Worm (Caenorhabditis elegans) whole organism, midembryonic: Measurements from ENCODE around the gene epn-1.

ENCODE experiments used
- T22C8.4 ChIP-seq: fragments of 200-800 bp; sonication (Bioruptor generic); IDR thresholded peaks from 2 replicates; pipeline ENCODE4 v1.3.6; 2022; ENCODE audit warnings: missing genetic modification characterization, missing compliant biosample characterization
- cog-1 ChIP-seq: sonication (generic microtip); optimal IDR thresholded peaks from 2 replicates; lab custom pipeline; 2016; ENCODE audit warnings: missing genetic modification characterization, missing compliant biosample characterization
- flt-1 ChIP-seq: fragments of 200-800 bp; sonication (Bioruptor generic); IDR thresholded peaks from 2 replicates; pipeline ENCODE4 v1.3.6; 2022; ENCODE audit warnings: missing genetic modification characterization, missing compliant biosample characterization
- klf-2 ChIP-seq: fragments of 200-800 bp; sonication (Bioruptor generic); conservative IDR thresholded peaks from 2 replicates; pipeline ENCODE4 v1.3.6; 2022; ENCODE audit warnings: missing genetic modification reagents, missing genetic modification characterization, missing compliant biosample characterization
- med-1 ChIP-seq: sonication (generic microtip); optimal IDR thresholded peaks from 2 replicates; lab custom pipeline; 2017; ENCODE audit warnings: missing genetic modification characterization, mild to moderate bottlenecking, missing compliant biosample characterization, antibody characterized with exemption, missing genetic modification reagents; ENCODE audit not compliant: insufficient read depth
- ref-1 ChIP-seq: fragments of 200-800 bp; sonication (Bioruptor generic); conservative IDR thresholded peaks from 2 replicates; pipeline ENCODE4 v1.3.6; 2022; ENCODE audit warnings: missing genetic modification reagents, missing genetic modification characterization, missing compliant biosample characterization
- tab-1 ChIP-seq: fragments of 200-800 bp; sonication (Bioruptor generic); IDR thresholded peaks from 2 replicates; pipeline ENCODE4 v1.3.6; 2022; ENCODE audit warnings: missing genetic modification characterization, missing compliant biosample characterization
- ztf-23 ChIP-seq: fragments of 200-800 bp; sonication (Bioruptor generic); IDR thresholded peaks from 2 replicates; pipeline ENCODE4 v1.3.6; 2022; ENCODE audit warnings: missing genetic modification reagents, missing genetic modification characterization, missing compliant biosample characterization
- ztf-29 ChIP-seq: fragments of 200-800 bp; sonication (Bioruptor generic); IDR thresholded peaks from 2 replicates; pipeline ENCODE4 v1.3.6; 2022; ENCODE audit warnings: missing genetic modification reagents, missing genetic modification characterization, missing compliant biosample characterization

The epn-1 gene

DNA sequence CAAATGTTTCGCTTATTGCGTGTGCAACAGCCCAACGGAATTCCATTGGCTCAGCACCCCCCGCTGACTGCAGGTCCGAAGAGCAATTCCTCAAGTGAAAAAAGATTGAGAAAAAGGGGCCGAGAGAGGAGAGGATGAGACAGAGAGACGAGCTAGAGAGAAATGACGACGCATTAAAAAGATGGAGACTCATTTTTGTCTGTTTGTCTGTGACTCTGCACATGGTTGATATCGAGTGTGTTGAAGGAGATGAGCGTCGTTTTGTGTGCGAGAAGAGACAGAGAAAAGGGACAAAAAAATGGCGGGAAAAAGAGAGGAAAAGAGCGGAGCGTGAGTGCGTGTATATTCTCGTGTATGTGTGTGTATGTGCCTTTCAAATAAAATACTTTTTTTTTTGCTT is 22.7 kb upstream of the epn-1 start:
- no peak for TF ChIP-seq klf-2
- 0 out of 2 replicates have a peak, but pooled peaks have one; percentile 7 for TF ChIP-seq ztf-29 (GFP tag; lab: Robert Waterston, UW)
- TF ChIP-seq cog-1: peak; percentile 75
- TF ChIP-seq tab-1 (GFP tag; lab: Robert Waterston, UW): no peak
- no peak for TF ChIP-seq med-1
- no peak for TF ChIP-seq ref-1
- TF ChIP-seq ztf-23 (GFP tag; lab: Robert Waterston, UW): 0 out of 2 replicates have a peak, but pooled peaks have one; percentile 42
- TF ChIP-seq flt-1: peak; percentile 47; the same call in 1 of the 2 replicates
- no peak for TF ChIP-seq T22C8.4

DNA sequence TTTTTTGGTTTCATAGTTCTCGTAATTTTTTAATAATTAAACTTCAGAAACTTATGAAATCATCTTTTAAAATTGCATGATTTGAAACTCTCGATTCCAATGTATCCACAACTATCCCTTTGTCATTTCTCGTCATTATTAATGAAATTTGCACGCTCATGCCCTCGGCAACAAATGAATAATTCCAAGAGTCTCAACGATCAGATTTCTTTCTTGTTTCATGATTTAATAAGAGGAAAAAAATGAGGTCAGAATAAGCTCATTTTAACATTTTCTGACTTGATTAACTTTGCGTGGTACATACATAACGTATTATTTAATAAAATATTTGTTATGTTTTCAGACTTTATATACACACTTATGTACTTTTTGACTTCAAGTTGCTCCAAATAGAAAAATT is 20.0 kb upstream of the epn-1 start:
- TF ChIP-seq T22C8.4 (no peak), ztf-23 (GFP tag; lab: Robert Waterston, UW) (no peak), ref-1 (no peak), klf-2 (no peak), tab-1 (GFP tag; lab: Robert Waterston, UW) (no peak), cog-1 (no peak), med-1 (no peak), ztf-29 (GFP tag; lab: Robert Waterston, UW) (no peak), flt-1 (no peak)

DNA sequence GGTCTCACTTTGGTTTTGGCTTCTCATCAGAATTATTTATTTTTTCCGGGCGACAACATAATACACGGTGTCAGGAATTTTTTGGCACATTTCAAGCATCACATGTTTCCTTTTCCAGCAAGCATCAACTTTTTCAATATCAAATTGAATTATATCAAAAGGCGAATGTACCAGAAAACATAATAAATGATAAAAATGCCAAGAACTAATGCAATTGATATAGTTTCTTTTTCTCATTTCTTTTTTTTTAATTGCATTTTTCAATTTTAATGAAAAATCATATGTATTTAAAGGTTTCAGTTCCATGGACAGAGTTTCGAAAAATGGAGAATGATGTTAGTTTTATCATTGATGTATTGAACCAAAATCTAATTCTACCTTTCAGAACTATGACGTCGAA is 13.2 kb upstream of the epn-1 start, which contains the start of gene dpf-2:
Gene dpf-2 (plus strand): TSS at position 301 of the 400 bp plus-strand sequence.
- TF ChIP-seq ref-1 (no peak), ztf-23 (GFP tag; lab: Robert Waterston, UW) (no peak), ztf-29 (GFP tag; lab: Robert Waterston, UW) (no peak), flt-1 (no peak)

DNA sequence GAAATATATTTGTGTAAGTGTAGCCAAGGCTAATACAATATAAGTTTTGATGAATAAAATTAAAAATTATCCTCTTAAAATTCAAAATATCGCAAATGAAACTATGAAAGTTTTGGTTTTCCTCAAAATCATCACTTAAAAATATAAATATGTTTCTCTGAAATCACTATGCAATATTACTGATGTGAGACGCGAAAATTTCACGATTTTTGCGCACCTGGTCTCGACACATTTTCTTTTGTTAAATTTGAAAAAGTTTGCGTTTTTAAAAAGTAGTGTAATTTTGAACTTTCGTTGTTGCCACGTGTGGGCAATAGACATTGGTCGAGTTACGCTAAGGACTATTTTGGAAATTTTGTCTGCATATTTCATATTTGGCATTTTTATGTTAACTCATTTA is 10.5 kb upstream of the epn-1 start:
- TF ChIP-seq flt-1 (no peak), med-1 (no peak), klf-2 (no peak), ztf-29 (GFP tag; lab: Robert Waterston, UW) (no peak), T22C8.4 (no peak), tab-1 (GFP tag; lab: Robert Waterston, UW) (no peak), ztf-23 (GFP tag; lab: Robert Waterston, UW) (no peak), ref-1 (no peak), cog-1 (no peak)

DNA sequence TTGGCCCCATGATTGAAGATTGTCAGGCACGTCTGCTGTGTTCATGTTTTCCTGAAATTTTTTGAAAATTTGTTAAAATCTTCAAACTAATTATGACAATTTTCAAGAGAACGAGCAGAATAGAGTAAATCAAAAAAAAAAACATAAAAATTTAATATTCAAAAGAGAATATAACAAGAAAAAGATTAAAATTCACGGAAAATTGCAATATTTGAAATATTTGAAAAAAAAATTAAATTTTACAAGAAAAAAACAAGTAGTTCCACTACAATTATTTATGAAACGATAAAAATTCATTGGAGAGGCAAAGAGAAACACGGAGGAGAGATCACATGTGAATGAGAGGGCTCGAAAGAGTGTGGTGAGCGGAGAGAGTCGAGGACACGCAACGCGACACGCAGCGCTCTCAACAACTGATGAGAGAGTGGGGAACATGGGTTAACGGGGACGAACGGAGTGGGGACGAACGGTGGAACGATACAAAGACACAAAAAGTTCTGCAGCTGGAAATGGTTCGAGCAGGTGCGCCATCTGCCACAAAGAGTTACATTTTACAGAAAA is 6.3 kb upstream of the epn-1 start, which contains the start of gene mbk-1:
Gene mbk-1 (minus strand): TSS at position 51 of the 561 bp plus-strand sequence.
- TF ChIP-seq med-1 (no peak), tab-1 (GFP tag; lab: Robert Waterston, UW) (no peak), cog-1 (peak; percentile 65), ztf-23 (GFP tag; lab: Robert Waterston, UW) (no peak)

DNA sequence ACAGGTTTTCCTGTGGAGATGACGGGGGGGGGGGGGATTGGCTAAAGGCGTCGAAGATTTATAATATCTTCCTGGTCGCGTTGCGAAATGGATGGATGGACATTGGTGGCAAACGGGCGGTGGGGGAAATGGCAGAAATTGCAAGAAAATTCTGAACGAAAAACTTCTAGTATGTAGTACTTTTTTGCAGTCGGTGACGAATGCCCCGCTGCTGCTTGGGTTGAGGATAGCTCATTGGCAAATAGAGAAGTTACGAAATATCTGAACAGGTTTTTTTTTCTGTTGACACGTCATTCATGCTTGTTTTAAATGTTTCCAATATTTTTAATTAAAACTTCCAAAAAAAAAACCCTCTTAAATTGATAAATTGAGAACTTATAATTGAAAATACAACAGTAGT is 1.2 kb upstream of the epn-1 start:
- TF ChIP-seq tab-1 (GFP tag; lab: Robert Waterston, UW) (no peak), med-1 (no peak), ztf-29 (GFP tag; lab: Robert Waterston, UW) (no peak), ztf-23 (GFP tag; lab: Robert Waterston, UW) (no peak), klf-2 (no peak), flt-1 (no peak), cog-1 (no peak), ref-1 (no peak), T22C8.4 (no peak)

DNA sequence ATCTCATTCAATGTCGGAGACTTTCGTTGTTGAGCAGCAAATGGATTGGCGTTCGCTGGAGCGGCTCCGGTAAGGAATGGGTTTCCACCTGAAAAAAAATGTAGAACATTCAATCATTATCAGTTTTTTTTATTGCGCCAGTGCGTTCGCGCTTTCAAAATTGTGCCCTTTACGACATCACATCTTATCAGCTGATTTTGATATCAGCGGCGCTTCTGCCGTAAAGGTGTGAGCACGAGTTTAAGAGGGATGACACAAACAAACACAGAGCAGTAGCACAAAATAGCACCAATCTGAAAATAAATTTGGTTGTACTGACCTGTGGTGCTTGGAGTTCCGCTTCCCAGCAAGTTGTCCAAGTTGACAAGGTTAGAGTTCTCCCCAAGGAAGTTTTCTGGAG is 1.6 kb downstream of the epn-1 start:
- TF ChIP-seq tab-1 (GFP tag; lab: Robert Waterston, UW) (no peak), T22C8.4 (no peak), ref-1 (no peak), ztf-29 (GFP tag; lab: Robert Waterston, UW) (no peak), flt-1 (no peak), klf-2 (no peak), med-1 (no peak), ztf-23 (GFP tag; lab: Robert Waterston, UW) (no peak), cog-1 (no peak)

DNA sequence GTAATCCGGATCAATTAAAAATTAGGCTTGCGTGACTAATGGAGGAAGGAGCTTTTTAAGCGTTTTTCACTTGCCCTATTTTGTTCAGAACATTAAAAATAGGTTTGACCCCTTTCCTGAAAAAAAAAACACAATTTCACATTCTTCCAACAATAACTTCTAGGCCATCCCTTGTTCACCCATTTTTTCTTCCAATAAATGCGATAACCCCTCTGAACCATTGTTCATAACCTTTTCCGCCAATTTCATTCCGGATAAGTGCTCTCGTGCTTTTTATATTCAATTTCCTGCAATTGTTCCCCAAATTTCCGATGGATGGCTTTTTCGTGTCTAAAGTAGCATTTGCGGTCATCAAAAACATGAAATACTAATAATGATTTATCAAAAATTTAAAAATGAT is 2.9 kb downstream of the epn-1 start:
- TF ChIP-seq ztf-29 (GFP tag; lab: Robert Waterston, UW) (no peak), ztf-23 (GFP tag; lab: Robert Waterston, UW) (no peak), flt-1 (no peak), cog-1 (no peak), med-1 (no peak), klf-2 (no peak), tab-1 (GFP tag; lab: Robert Waterston, UW) (no peak), ref-1 (no peak), T22C8.4 (no peak)

DNA sequence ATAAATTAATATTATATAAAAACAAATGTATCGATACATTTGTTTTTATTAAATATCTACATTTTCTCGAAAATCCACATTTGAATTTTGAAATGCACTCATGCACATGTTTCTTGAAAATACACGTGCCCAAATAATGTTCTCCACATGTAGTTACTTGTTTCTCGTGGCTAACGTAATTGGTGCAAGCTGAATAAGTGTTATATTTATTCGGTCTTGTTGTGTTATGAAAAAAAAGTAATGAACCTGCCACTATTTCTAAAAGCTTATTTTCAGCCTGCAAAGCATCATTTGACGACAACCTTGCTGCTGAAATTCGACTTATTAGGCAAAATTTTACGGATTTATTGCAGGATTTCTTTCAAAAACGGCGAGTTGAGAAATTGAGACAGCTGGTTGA is 4.9 kb downstream of the epn-1 start:
- TF ChIP-seq cog-1: peak; percentile 65
- no peak for TF ChIP-seq T22C8.4
- TF ChIP-seq tab-1 (GFP tag; lab: Robert Waterston, UW): no peak
- 0 out of 2 replicates have a peak, but pooled peaks have one; percentile 51 for TF ChIP-seq ztf-23 (GFP tag; lab: Robert Waterston, UW)
- TF ChIP-seq klf-2: no peak
- no peak for TF ChIP-seq ref-1

DNA sequence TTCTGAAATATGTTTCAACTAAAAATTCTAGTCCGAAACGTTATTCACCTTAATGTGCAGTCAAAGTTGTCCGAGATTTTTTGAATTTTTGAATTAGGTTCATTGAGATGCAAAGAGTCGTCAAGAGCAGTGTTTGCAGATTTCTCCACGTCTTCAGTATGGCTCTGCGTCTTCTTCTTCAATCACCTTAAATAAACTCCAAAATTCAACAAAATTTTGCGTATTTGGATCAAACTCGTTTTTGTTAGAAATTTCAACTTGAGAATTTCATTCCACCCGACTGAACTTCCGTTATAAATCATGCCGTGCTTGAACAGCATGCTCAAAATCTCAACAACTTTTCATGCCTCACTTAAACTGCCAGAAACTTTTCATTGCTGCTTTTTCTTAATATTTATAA is 6.3 kb downstream of the epn-1 start, which contains the start of gene T04C10.3:
Gene T04C10.3 (plus strand): TSS at position 301 of the 400 bp plus-strand sequence.
- TF ChIP-seq med-1: no peak

DNA sequence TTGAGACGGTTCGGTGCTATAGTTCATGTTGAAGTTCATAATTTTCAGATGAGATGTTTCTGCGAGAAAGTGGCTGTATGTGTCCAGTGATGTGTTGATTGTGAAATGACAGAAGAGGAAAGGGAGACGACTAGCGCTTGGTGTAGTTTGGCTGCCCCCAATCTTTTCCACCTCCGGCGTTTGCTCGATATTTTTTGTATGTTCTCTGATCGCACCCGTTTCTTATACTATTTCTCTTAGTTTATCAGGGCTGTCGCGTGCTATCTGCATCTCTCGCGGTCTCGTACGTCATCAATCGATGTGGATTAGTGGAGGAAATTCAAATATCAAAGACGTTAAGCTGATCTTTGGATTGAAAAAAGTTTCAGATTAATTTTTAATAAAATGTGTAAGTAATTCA is 7.6 kb downstream of the epn-1 start, which contains the start of gene atf-4:
Gene atf-4 (minus strand): TSS at position 93 of the 400 bp plus-strand sequence.
- TF ChIP-seq ztf-23 (GFP tag; lab: Robert Waterston, UW) (no peak), ztf-29 (GFP tag; lab: Robert Waterston, UW) (no peak), T22C8.4 (0 out of 2 replicates have a peak, but pooled peaks have one; percentile 46)

DNA sequence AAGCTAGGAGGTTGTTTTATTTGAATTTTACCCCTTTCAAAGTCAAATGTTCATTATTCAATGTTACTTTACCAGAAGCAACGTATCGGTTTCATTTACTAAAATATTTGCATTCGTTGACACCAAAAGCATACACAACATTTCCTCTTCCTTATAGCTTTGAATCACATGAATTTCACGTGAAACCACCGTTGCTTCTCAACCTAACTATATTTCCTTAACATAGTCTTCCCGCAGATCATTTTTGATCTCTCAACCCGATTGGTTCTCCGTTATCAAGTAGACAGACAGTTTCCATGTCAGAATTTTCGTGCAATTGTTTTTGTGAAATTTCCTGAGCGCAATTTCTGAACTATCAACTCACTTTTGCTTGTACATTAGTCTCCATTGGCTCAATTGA is 8.4 kb downstream of the epn-1 start:
- no peak for TF ChIP-seq ref-1
- TF ChIP-seq ztf-29 (GFP tag; lab: Robert Waterston, UW): no peak
- no peak for TF ChIP-seq ztf-23 (GFP tag; lab: Robert Waterston, UW)
- TF ChIP-seq T22C8.4: no peak
- no peak for TF ChIP-seq klf-2
- TF ChIP-seq cog-1: no peak
